Fruit fly (Drosophila melanogaster) whole organism, prepupa: ENCODE data around the gene DCTN1-p150.

ENCODE experiments used
- Blimp-1 ChIP-seq: fragments of 200-800 bp; sonication (Bioruptor generic); optimal IDR thresholded peaks from 3 replicates; lab custom pipeline; 2017; ENCODE audit warnings: missing biosample characterization, missing genetic modification characterization, mild to moderate bottlenecking, moderate library complexity, missing genetic modification reagents
- CG10631 ChIP-seq: fragments of 200-800 bp; sonication (Bioruptor generic); optimal IDR thresholded peaks from 2 replicates; lab custom pipeline; 2016; ENCODE audit warnings: missing biosample characterization, missing genetic modification characterization
- CG10669 ChIP-seq: fragments of 200-800 bp; sonication (Bioruptor generic); optimal IDR thresholded peaks from 3 replicates; lab custom pipeline; 2018; ENCODE audit warnings: missing biosample characterization, mild to moderate bottlenecking, missing genetic modification characterization, moderate library complexity
- CG11762 ChIP-seq: fragments of 200-800 bp; sonication (Bioruptor generic); optimal IDR thresholded peaks from 3 replicates; lab custom pipeline; 2016; ENCODE audit warnings: missing biosample characterization, missing genetic modification characterization; ENCODE audit not compliant: insufficient read depth
- CG11902 ChIP-seq: fragments of 200-800 bp; sonication (Bioruptor generic); optimal IDR thresholded peaks from 3 replicates; lab custom pipeline; 2016; ENCODE audit warnings: missing biosample characterization, missing genetic modification characterization
- CG15336 ChIP-seq: fragments of 200-800 bp; sonication (Bioruptor generic); IDR thresholded peaks from 2 replicates; pipeline ENCODE4 v1.3.6; 2022; ENCODE audit warnings: missing biosample characterization, missing genetic modification characterization
- CG1621 ChIP-seq: fragments of 200-800 bp; sonication (Bioruptor generic); optimal IDR thresholded peaks from 3 replicates; lab custom pipeline; 2018; ENCODE audit warnings: missing biosample characterization, mild to moderate bottlenecking, missing genetic modification characterization
- CG16779 ChIP-seq: fragments of 200-800 bp; sonication (Bioruptor generic); optimal IDR thresholded peaks from 3 replicates; lab custom pipeline; 2017; ENCODE audit warnings: missing biosample characterization, mild to moderate bottlenecking, missing genetic modification characterization
- CG3032 ChIP-seq: fragments of 200-800 bp; optimal IDR thresholded peaks from 2 replicates; lab custom pipeline; 2019; ENCODE audit warnings: missing biosample characterization, mild to moderate bottlenecking, missing genetic modification characterization, moderate library complexity
- CG31627 ChIP-seq: fragments of 200-800 bp; sonication (Bioruptor generic); optimal IDR thresholded peaks from 3 replicates; lab custom pipeline; 2016; ENCODE audit warnings: missing biosample characterization, missing genetic modification characterization
- CG32006 ChIP-seq: fragments of 200-800 bp; sonication (Bioruptor generic); optimal IDR thresholded peaks from 3 replicates; lab custom pipeline; 2017; ENCODE audit warnings: missing biosample characterization, mild to moderate bottlenecking, missing genetic modification characterization
- CG34406 ChIP-seq: fragments of 200-800 bp; sonication (Bioruptor generic); optimal IDR thresholded peaks from 3 replicates; lab custom pipeline; 2016; ENCODE audit warnings: missing biosample characterization, missing genetic modification characterization
- CG3919 ChIP-seq: fragments of 200-800 bp; sonication (Bioruptor generic); optimal IDR thresholded peaks from 3 replicates; lab custom pipeline; 2016; ENCODE audit warnings: missing biosample characterization, missing genetic modification characterization
- CG4318 ChIP-seq: fragments of 200-800 bp; sonication (Bioruptor generic); optimal IDR thresholded peaks from 3 replicates; lab custom pipeline; 2017; ENCODE audit warnings: missing biosample characterization, mild to moderate bottlenecking, missing genetic modification characterization
- CG6276 ChIP-seq: fragments of 200-800 bp; sonication (Bioruptor generic); optimal IDR thresholded peaks from 2 replicates; lab custom pipeline; 2017; ENCODE audit warnings: missing biosample characterization, mild to moderate bottlenecking, missing genetic modification characterization
- CG6792 ChIP-seq: fragments of 200-800 bp; sonication (Bioruptor generic); optimal IDR thresholded peaks from 3 replicates; lab custom pipeline; 2016; ENCODE audit warnings: missing biosample characterization, missing genetic modification characterization
- CG7368 ChIP-seq: fragments of 200-800 bp; sonication (Bioruptor generic); optimal IDR thresholded peaks from 3 replicates; lab custom pipeline; 2016; ENCODE audit warnings: missing biosample characterization, missing genetic modification characterization
- CG8119 ChIP-seq: fragments of 200-800 bp; sonication (Bioruptor generic); IDR thresholded peaks from 3 replicates; pipeline ENCODE4 v1.3.6; 2022; ENCODE audit warnings: missing biosample characterization, missing genetic modification characterization
- CG8319 ChIP-seq: fragments of 200-800 bp; sonication (Bioruptor generic); optimal IDR thresholded peaks from 3 replicates; lab custom pipeline; 2016; ENCODE audit warnings: missing biosample characterization, missing genetic modification characterization
- CG8632 ChIP-seq: fragments of 200-800 bp; sonication (Bioruptor generic); optimal IDR thresholded peaks from 3 replicates; lab custom pipeline; 2016; ENCODE audit warnings: missing biosample characterization, missing genetic modification characterization
- CG9139 ChIP-seq: fragments of 200-800 bp; sonication (Bioruptor generic); optimal IDR thresholded peaks from 3 replicates; lab custom pipeline; 2017; ENCODE audit warnings: missing biosample characterization, mild to moderate bottlenecking, missing genetic modification characterization
- Eip75B ChIP-seq: fragments of 200-800 bp; sonication (Bioruptor generic); optimal IDR thresholded peaks from 3 replicates; lab custom pipeline; 2016; ENCODE audit warnings: missing biosample characterization, missing genetic modification characterization
- Eip78C ChIP-seq: fragments of 200-800 bp; sonication (Bioruptor generic); peaks from one replicate; lab custom pipeline; 2016; ENCODE audit warnings: missing biosample characterization, missing genetic modification characterization
- Eip93F ChIP-seq: fragments of 200-800 bp; sonication (Bioruptor generic); optimal IDR thresholded peaks from 2 replicates; lab custom pipeline; 2016; ENCODE audit warnings: missing biosample characterization, mild to moderate bottlenecking, missing genetic modification characterization
- Ets21C ChIP-seq: fragments of 200-800 bp; sonication (Bioruptor generic); optimal IDR thresholded peaks from 3 replicates; lab custom pipeline; 2016; ENCODE audit warnings: missing biosample characterization, missing genetic modification characterization
- Ets96B ChIP-seq: fragments of 200-800 bp; optimal IDR thresholded peaks from 2 replicates; lab custom pipeline; 2019; ENCODE audit warnings: missing biosample characterization, mild to moderate bottlenecking, missing genetic modification characterization, moderate library complexity
- Gug ChIP-seq: fragments of 200-800 bp; sonication (Bioruptor generic); IDR thresholded peaks from 2 replicates; pipeline ENCODE4 v1.3.6; 2022; ENCODE audit warnings: missing biosample characterization, missing genetic modification characterization
- Hr39 ChIP-seq: fragments of 200-800 bp; sonication (Bioruptor generic); optimal IDR thresholded peaks from 2 replicates; lab custom pipeline; 2016; ENCODE audit warnings: missing biosample characterization, missing genetic modification characterization
- Hr4 ChIP-seq: fragments of 200-800 bp; sonication (Bioruptor generic); optimal IDR thresholded peaks from 3 replicates; lab custom pipeline; 2016; ENCODE audit warnings: missing biosample characterization, missing genetic modification characterization
- Lpt ChIP-seq: fragments of 200-800 bp; sonication (Bioruptor generic); optimal IDR thresholded peaks from 3 replicates; lab custom pipeline; 2016; ENCODE audit warnings: missing biosample characterization, missing genetic modification characterization
- OdsH ChIP-seq: fragments of 200-800 bp; sonication (Bioruptor generic); optimal IDR thresholded peaks from 3 replicates; lab custom pipeline; 2016; ENCODE audit warnings: missing biosample characterization, missing genetic modification characterization
- Smox ChIP-seq: fragments of 200-800 bp; sonication (Bioruptor generic); optimal IDR thresholded peaks from 3 replicates; lab custom pipeline; 2016; ENCODE audit warnings: missing biosample characterization, missing genetic modification characterization
- Sox102F ChIP-seq: fragments of 200-800 bp; sonication (Bioruptor generic); optimal IDR thresholded peaks from 2 replicates; lab custom pipeline; 2016; ENCODE audit warnings: missing biosample characterization, mild to moderate bottlenecking, missing genetic modification characterization
- Sox14 ChIP-seq: fragments of 200-800 bp; sonication (Bioruptor generic); optimal IDR thresholded peaks from 3 replicates; lab custom pipeline; 2016; ENCODE audit warnings: missing biosample characterization, missing genetic modification characterization
- Sox15 ChIP-seq: fragments of 200-800 bp; sonication (Bioruptor generic); optimal IDR thresholded peaks from 3 replicates; lab custom pipeline; 2016; ENCODE audit warnings: missing biosample characterization, missing genetic modification characterization
- achi ChIP-seq: fragments of 200-800 bp; sonication (Bioruptor generic); optimal IDR thresholded peaks from 3 replicates; lab custom pipeline; 2016; ENCODE audit warnings: missing biosample characterization, missing genetic modification characterization
- cyc ChIP-seq: fragments of 200-800 bp; sonication (Bioruptor generic); optimal IDR thresholded peaks from 3 replicates; lab custom pipeline; 2016; ENCODE audit warnings: missing biosample characterization, missing genetic modification characterization
- dac ChIP-seq: fragments of 200-800 bp; sonication (Bioruptor generic); optimal IDR thresholded peaks from 2 replicates; lab custom pipeline; 2017; ENCODE audit warnings: missing biosample characterization, mild to moderate bottlenecking, missing genetic modification characterization
- dsx ChIP-seq: fragments of 200-800 bp; optimal IDR thresholded peaks from 3 replicates; lab custom pipeline; 2019; ENCODE audit warnings: missing biosample characterization, mild to moderate bottlenecking, missing genetic modification characterization, moderate library complexity; ENCODE audit not compliant: poor library complexity, severe bottlenecking
- eg ChIP-seq: fragments of 200-800 bp; sonication (Bioruptor generic); IDR thresholded peaks from 3 replicates; pipeline ENCODE4 v1.3.6; 2022; ENCODE audit warnings: missing biosample characterization, missing genetic modification characterization
- fd59A ChIP-seq: fragments of 200-800 bp; sonication (Bioruptor generic); optimal IDR thresholded peaks from 2 replicates; lab custom pipeline; 2017; ENCODE audit warnings: missing biosample characterization, mild to moderate bottlenecking, missing genetic modification characterization, missing genetic modification reagents
- fd85E ChIP-seq: fragments of 200-800 bp; sonication (Bioruptor generic); optimal IDR thresholded peaks from 3 replicates; lab custom pipeline; 2016; ENCODE audit warnings: missing biosample characterization, missing genetic modification characterization
- lz ChIP-seq: fragments of 200-800 bp; sonication (Bioruptor generic); optimal IDR thresholded peaks from 3 replicates; lab custom pipeline; 2016; ENCODE audit warnings: missing biosample characterization, missing genetic modification characterization
- net ChIP-seq: fragments of 200-800 bp; sonication (Bioruptor generic); optimal IDR thresholded peaks from 3 replicates; lab custom pipeline; 2016; ENCODE audit warnings: missing biosample characterization, missing genetic modification characterization
- pdm3 ChIP-seq: fragments of 200-800 bp; sonication (Bioruptor generic); optimal IDR thresholded peaks from 3 replicates; lab custom pipeline; 2016; ENCODE audit warnings: missing biosample characterization, missing genetic modification characterization
- salr ChIP-seq, 2 experiments: fragments of 200-800 bp; sonication (Bioruptor generic); optimal IDR thresholded peaks; 3 replicates each; lab custom pipeline; 2016 to 2018; ENCODE audit warnings: missing biosample characterization in 2 of 2, missing genetic modification characterization in 2 of 2, mild to moderate bottlenecking in 1 of 2
- spab ChIP-seq: fragments of 200-800 bp; sonication (Bioruptor generic); optimal IDR thresholded peaks from 2 replicates; lab custom pipeline; 2017; ENCODE audit warnings: missing biosample characterization, mild to moderate bottlenecking, missing genetic modification characterization, missing genetic modification reagents
- ss ChIP-seq, 2 experiments: fragments of 200-800 bp; sonication (Bioruptor generic); optimal IDR thresholded peaks; 2 replicates in 1 of 2; 3 replicates in 1 of 2; lab custom pipeline; 2017 to 2018; ENCODE audit warnings: mild to moderate bottlenecking in 2 of 2, missing biosample characterization in 2 of 2, missing genetic modification characterization in 2 of 2, moderate library complexity in 1 of 2
- topi ChIP-seq: fragments of 200-800 bp; sonication (Bioruptor generic); optimal IDR thresholded peaks from 3 replicates; lab custom pipeline; 2016; ENCODE audit warnings: missing biosample characterization, missing genetic modification characterization
- vri ChIP-seq: fragments of 200-800 bp; sonication (Bioruptor generic); optimal IDR thresholded peaks from 3 replicates; lab custom pipeline; 2016; ENCODE audit warnings: missing biosample characterization, mild to moderate bottlenecking, missing genetic modification characterization

The DCTN1-p150 gene

DNA sequence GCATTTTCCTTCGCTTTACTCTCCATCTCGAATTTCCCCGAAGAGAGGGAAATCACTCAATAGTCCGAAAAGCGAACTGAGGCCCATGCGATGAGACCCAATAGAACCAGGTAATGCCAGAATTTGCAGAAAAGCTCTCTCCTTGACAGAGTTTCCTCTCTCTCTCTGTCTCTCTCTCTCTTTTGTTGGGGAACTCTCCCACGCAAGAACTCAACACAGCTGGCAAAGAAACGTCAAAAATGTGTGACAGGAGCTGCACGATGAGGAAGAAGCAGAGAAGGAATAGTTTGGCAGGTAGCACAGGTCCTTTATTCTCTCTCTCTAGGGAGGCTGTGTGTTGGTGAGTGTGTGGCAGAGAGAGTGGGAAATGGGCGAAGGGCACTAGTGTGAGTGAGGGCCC is 24.8 kb upstream of the DCTN1-p150 start:
- TF ChIP-seq net (GFP tag; lab: Kevin White, UChicago) (no peak), achi (GFP tag; lab: Kevin White, UChicago) (peak; percentile 63)
- TF ChIP-seq, all 60 proteins: peak for 1

DNA sequence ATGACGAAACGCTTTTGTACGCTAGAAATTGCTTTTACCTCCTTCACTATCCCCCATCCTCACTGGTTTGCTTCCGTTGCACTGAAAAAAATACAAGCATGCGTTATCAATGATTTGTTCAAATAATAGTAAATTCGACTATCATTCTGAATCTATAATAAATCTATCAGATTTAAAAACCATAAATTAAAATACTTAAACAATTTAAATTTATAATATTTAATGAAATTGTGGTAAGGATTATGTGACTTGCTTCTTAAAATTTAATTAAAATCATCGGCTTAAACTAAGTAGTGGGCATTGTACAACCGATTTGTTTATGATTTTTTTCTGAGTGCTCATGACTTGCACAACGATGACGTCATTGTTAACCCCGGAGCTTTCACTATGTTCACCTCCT is 23.7 kb upstream of the DCTN1-p150 start:
- TF ChIP-seq cyc (GFP tag; lab: Kevin White, UChicago) (no peak), Hr39 (GFP tag; lab: Kevin White, UChicago) (no peak), fd85E (GFP tag; lab: Kevin White, UChicago) (no peak), Sox15 (no peak), CG9139 (GFP tag; lab: Kevin White, UChicago) (no peak), CG34406 (no peak), Gug (GFP tag; lab: Robert Waterston, UW) (no peak), CG31627 (GFP tag; lab: Kevin White, UChicago) (no peak), CG8119 (GFP tag; lab: Robert Waterston, UW) (peak; percentile 39; the same call in 1 of the 3 replicates), lz (no peak), CG6792 (GFP tag; lab: Kevin White, UChicago) (no peak), CG15336 (GFP tag; lab: Robert Waterston, UW) (peak; percentile 46), Eip93F (no peak), Lpt (GFP tag; lab: Kevin White, UChicago) (no peak), OdsH (GFP tag; lab: Kevin White, UChicago) (peak; percentile 2), CG3919 (GFP tag; lab: Kevin White, UChicago) (no peak), CG7368 (GFP tag; lab: Kevin White, UChicago) (no peak), CG11902 (no peak), CG8319 (GFP tag; lab: Kevin White, UChicago) (no peak), Blimp-1 (GFP tag; lab: Kevin White, UChicago) (no peak), CG4318 (peak; percentile 24), Hr4 (GFP tag; lab: Kevin White, UChicago) (peak; percentile 19), eg (GFP tag; lab: Robert Waterston, UW) (peak; percentile 45; the same call in 2 of the 3 replicates), fd59A (GFP tag; lab: Kevin White, UChicago) (no peak), pdm3 (GFP tag; lab: Kevin White, UChicago) (no peak), CG6276 (peak; percentile 38), CG32006 (GFP tag; lab: Kevin White, UChicago) (peak; percentile 59), Smox (GFP tag; lab: Kevin White, UChicago) (no peak), topi (no peak), achi (GFP tag; lab: Kevin White, UChicago) (peak; percentile 13), Ets96B (tag; lab: Kevin White, UChicago) (peak; percentile 18), vri (GFP tag; lab: Kevin White, UChicago) (no peak), dsx (no peak), Eip78C (peak; percentile 15), CG3032 (tag; lab: Kevin White, UChicago) (no peak), dac (GFP tag; lab: Kevin White, UChicago) (no peak), CG16779 (tag; lab: Kevin White, UChicago) (no peak), CG10631 (GFP tag; lab: Kevin White, UChicago) (no peak), CG10669 (GFP tag; lab: Kevin White, UChicago) (peak; percentile 7), salr (GFP tag; optimal IDR thresholded peaks at IDR 0.05; lab: Kevin White, UChicago) (peak in 1 of 2 experiments; percentile 4), CG1621 (no peak), Eip75B (GFP tag; lab: Kevin White, UChicago) (no peak), Ets21C (GFP tag; lab: Kevin White, UChicago) (no peak), ss (GFP tag; optimal IDR thresholded peaks at IDR 0.05; lab: Kevin White, UChicago) (no peak), Sox14 (no peak), CG8632 (GFP tag; lab: Kevin White, UChicago) (no peak), spab (no peak), net (GFP tag; lab: Kevin White, UChicago) (no peak), CG11762 (GFP tag; lab: Kevin White, UChicago) (no peak), Sox102F (no peak)
